Fruit fly (Drosophila melanogaster) whole organism, embryonic: ENCODE measurements around the gene CG7406.
A peak's percentile ranks its signal among the peaks of the same experiment; 100 is the strongest.

Experiments
- Abd-B ChIP-seq: fragments of 200-800 bp; sonication (Bioruptor generic); optimal IDR thresholded peaks from 2 replicates; lab custom pipeline; 2018; ENCODE audit warnings: missing biosample characterization, mild to moderate bottlenecking, missing genetic modification characterization, moderate library complexity
- CG1024 ChIP-seq: fragments of 200-800 bp; sonication (Bioruptor generic); IDR thresholded peaks from 2 replicates; pipeline ENCODE4 v1.3.6; 2022; ENCODE audit warnings: missing biosample characterization, missing genetic modification characterization
- CG10462 ChIP-seq: fragments of 200-800 bp; sonication (Bioruptor generic); optimal IDR thresholded peaks from 2 replicates; lab custom pipeline; 2016; ENCODE audit warnings: missing biosample characterization, missing genetic modification characterization
- CG12104 ChIP-seq: fragments of 200-800 bp; sonication (Bioruptor generic); optimal IDR thresholded peaks from 3 replicates; lab custom pipeline; 2016; ENCODE audit warnings: missing biosample characterization, missing genetic modification characterization
- CG13894 ChIP-seq: fragments of 200-800 bp; sonication (Bioruptor generic); optimal IDR thresholded peaks from 3 replicates; lab custom pipeline; 2018; ENCODE audit warnings: missing biosample characterization, mild to moderate bottlenecking, missing genetic modification characterization, moderate library complexity
- CG17612 ChIP-seq: fragments of 200-800 bp; sonication (Bioruptor generic); IDR thresholded peaks from 2 replicates; pipeline ENCODE4 v1.3.6; 2022; ENCODE audit warnings: missing biosample characterization, missing genetic modification characterization
- CG17802 ChIP-seq: fragments of 200-800 bp; sonication (Bioruptor generic); optimal IDR thresholded peaks from 2 replicates; lab custom pipeline; 2018; ENCODE audit warnings: missing biosample characterization, mild to moderate bottlenecking, missing genetic modification characterization, moderate library complexity
- CG1792 ChIP-seq: fragments of 200-800 bp; sonication (Bioruptor generic); optimal IDR thresholded peaks from 2 replicates; lab custom pipeline; 2016; ENCODE audit warnings: missing biosample characterization, missing genetic modification characterization
- CG18619 ChIP-seq: fragments of 200-800 bp; sonication (Bioruptor generic); optimal IDR thresholded peaks from 3 replicates; lab custom pipeline; 2017; ENCODE audit warnings: missing biosample characterization, mild to moderate bottlenecking, missing genetic modification characterization
- CG2199 ChIP-seq: fragments of 200-800 bp; sonication (Bioruptor generic); IDR thresholded peaks from 3 replicates; pipeline ENCODE4 v1.3.6; 2022; ENCODE audit warnings: missing biosample characterization, missing genetic modification characterization
- CG32767 ChIP-seq: fragments of 200-800 bp; sonication (Bioruptor generic); IDR thresholded peaks from 2 replicates; pipeline ENCODE4 v1.3.6; 2022; ENCODE audit warnings: missing biosample characterization, missing genetic modification characterization
- CG4730 ChIP-seq: fragments of 200-800 bp; sonication (Bioruptor generic); IDR thresholded peaks from 2 replicates; pipeline ENCODE4 v1.3.6; 2022; ENCODE audit warnings: missing biosample characterization, missing genetic modification characterization
- CG6654 ChIP-seq: fragments of 200-800 bp; sonication (Bioruptor generic); optimal IDR thresholded peaks from 2 replicates; lab custom pipeline; 2017; ENCODE audit warnings: missing biosample characterization, mild to moderate bottlenecking, missing genetic modification characterization
- CG8388 ChIP-seq: fragments of 200-800 bp; sonication (Bioruptor generic); optimal IDR thresholded peaks from 2 replicates; lab custom pipeline; 2019; ENCODE audit warnings: missing biosample characterization, mild to moderate bottlenecking, missing genetic modification characterization, moderate library complexity
- CG8478 ChIP-seq: fragments of >200 bp; optimal IDR thresholded peaks from 2 replicates; lab custom pipeline; 2018
- CG8924 ChIP-seq: fragments of 200-800 bp; optimal IDR thresholded peaks from 3 replicates; lab custom pipeline; 2019; ENCODE audit warnings: missing biosample characterization, mild to moderate bottlenecking, missing genetic modification characterization, moderate library complexity
- CTCF ChIP-seq: fragments of 200-800 bp; sonication (Bioruptor generic); optimal IDR thresholded peaks from 2 replicates; lab custom pipeline; 2017; ENCODE audit warnings: missing biosample characterization, mild to moderate bottlenecking, missing genetic modification characterization, moderate library complexity
- D19A ChIP-seq: fragments of 200-800 bp; optimal IDR thresholded peaks from 3 replicates; lab custom pipeline; 2019; ENCODE audit warnings: missing biosample characterization, mild to moderate bottlenecking, missing genetic modification characterization, moderate library complexity
- Dip3 ChIP-seq: fragments of 200-800 bp; sonication (Bioruptor generic); optimal IDR thresholded peaks from 3 replicates; lab custom pipeline; 2016; ENCODE audit warnings: missing biosample characterization, missing genetic modification characterization
- Doc2 ChIP-seq: fragments of 200-800 bp; sonication (Bioruptor generic); IDR thresholded peaks from 2 replicates; pipeline ENCODE4 v1.3.6; 2022; ENCODE audit warnings: missing biosample characterization, missing genetic modification characterization
- ERR ChIP-seq: fragments of 200-800 bp; sonication (Bioruptor generic); optimal IDR thresholded peaks from 2 replicates; lab custom pipeline; 2016; ENCODE audit warnings: missing biosample characterization, missing genetic modification characterization
- Ets65A ChIP-seq: fragments of 200-800 bp; sonication (Bioruptor generic); peaks from one replicate; lab custom pipeline; 2016; ENCODE audit warnings: missing biosample characterization, missing genetic modification characterization
- HLH54F ChIP-seq: fragments of 200-800 bp; sonication (Bioruptor generic); optimal IDR thresholded peaks from 3 replicates; lab custom pipeline; 2016; ENCODE audit warnings: missing biosample characterization, missing genetic modification characterization
- Lpt ChIP-seq: fragments of >200 bp; optimal IDR thresholded peaks from 2 replicates; lab custom pipeline; 2018; ENCODE audit warnings: missing biosample characterization, missing genetic modification characterization
- Rx ChIP-seq: fragments of 200-800 bp; sonication (Bioruptor generic); IDR thresholded peaks from 2 replicates; pipeline ENCODE4 v1.3.6; 2022; ENCODE audit warnings: missing biosample characterization, missing genetic modification characterization
- cg ChIP-seq: fragments of 200-800 bp; sonication (Bioruptor generic); optimal IDR thresholded peaks from 3 replicates; lab custom pipeline; 2019; ENCODE audit warnings: missing biosample characterization, mild to moderate bottlenecking, missing genetic modification characterization, moderate library complexity
- ci ChIP-seq: fragments of 200-800 bp; sonication (Bioruptor generic); IDR thresholded peaks from 3 replicates; pipeline ENCODE4 v1.3.6; 2022; ENCODE audit warnings: missing biosample characterization, missing genetic modification characterization
- da ChIP-seq: fragments of 200-800 bp; sonication (Bioruptor generic); optimal IDR thresholded peaks from 2 replicates; lab custom pipeline; 2016; ENCODE audit warnings: missing biosample characterization, missing genetic modification characterization
- dan ChIP-seq: fragments of 200-800 bp; sonication (Bioruptor generic); IDR thresholded peaks from 2 replicates; pipeline ENCODE4 v1.3.6; 2022; ENCODE audit warnings: missing biosample characterization, missing genetic modification characterization
- esg ChIP-seq: fragments of 200-800 bp; sonication (Bioruptor generic); conservative IDR thresholded peaks from 2 replicates; pipeline ENCODE4 v1.3.6; 2022; ENCODE audit warnings: missing biosample characterization, missing genetic modification characterization
- ewg ChIP-seq: fragments of 200-800 bp; sonication (Bioruptor generic); optimal IDR thresholded peaks from 3 replicates; lab custom pipeline; 2017; ENCODE audit warnings: mild to moderate bottlenecking, missing biosample characterization, missing genetic modification reagents, missing genetic modification characterization
- fu2 ChIP-seq: fragments of 200-800 bp; sonication (Bioruptor generic); optimal IDR thresholded peaks from 2 replicates; lab custom pipeline; 2016; ENCODE audit warnings: missing biosample characterization, missing genetic modification characterization
- gce ChIP-seq: fragments of 200-800 bp; sonication (Bioruptor generic); IDR thresholded peaks from 3 replicates; pipeline ENCODE4 v1.3.6; 2022; ENCODE audit warnings: missing biosample characterization, missing genetic modification characterization
- gcm ChIP-seq: fragments of 200-800 bp; sonication (Bioruptor generic); optimal IDR thresholded peaks from 2 replicates; lab custom pipeline; 2019; ENCODE audit warnings: missing biosample characterization, mild to moderate bottlenecking, missing genetic modification characterization, moderate library complexity
- hkb ChIP-seq, 2 experiments: fragments of 200-800 bp in 1 of 2; fragments of >200 bp in 1 of 2; sonication (Bioruptor generic) in 1 of 2; IDR thresholded peaks in 1 of 2; optimal IDR thresholded peaks in 1 of 2; 2 replicates each; pipeline versions ENCODE4 v1.3.6 to Lab custom; 2017 to 2022; ENCODE audit warnings: missing biosample characterization in 1 of 2, missing genetic modification characterization in 1 of 2
- hth ChIP-seq: fragments of >200 bp; optimal IDR thresholded peaks from 2 replicates; lab custom pipeline; 2017; ENCODE audit warnings: inconsistent platforms
- kni ChIP-seq: fragments of 200-800 bp; sonication (Bioruptor generic); optimal IDR thresholded peaks from 3 replicates; lab custom pipeline; 2017; ENCODE audit warnings: mild to moderate bottlenecking, missing biosample characterization, missing genetic modification reagents, missing genetic modification characterization
- phol ChIP-seq: fragments of 200-800 bp; sonication (Bioruptor generic); optimal IDR thresholded peaks from 3 replicates; lab custom pipeline; 2018; ENCODE audit warnings: missing biosample characterization, mild to moderate bottlenecking, missing genetic modification characterization, moderate library complexity
- row ChIP-seq: fragments of 200-800 bp; sonication (Bioruptor generic); IDR thresholded peaks from 3 replicates; pipeline ENCODE4 v1.3.6; 2022; ENCODE audit warnings: missing biosample characterization, missing genetic modification characterization
- schlank ChIP-seq: fragments of 200-800 bp; sonication (Bioruptor generic); optimal IDR thresholded peaks from 2 replicates; lab custom pipeline; 2018; ENCODE audit warnings: missing biosample characterization, mild to moderate bottlenecking, missing genetic modification characterization
- sd ChIP-seq: fragments of 200-800 bp; sonication (Bioruptor generic); optimal IDR thresholded peaks from 3 replicates; lab custom pipeline; 2018; ENCODE audit warnings: missing biosample characterization, mild to moderate bottlenecking, missing genetic modification characterization, moderate library complexity
- sens ChIP-seq: fragments of 200-800 bp; sonication (Bioruptor generic); peaks from one replicate; lab custom pipeline; 2016; ENCODE audit warnings: missing biosample characterization, missing genetic modification characterization
- seq ChIP-seq: fragments of 200-800 bp; sonication (Bioruptor generic); IDR thresholded peaks from 2 replicates; pipeline ENCODE4 v1.3.6; 2022; ENCODE audit warnings: missing biosample characterization, missing genetic modification characterization

CG7406 gene

DNA sequence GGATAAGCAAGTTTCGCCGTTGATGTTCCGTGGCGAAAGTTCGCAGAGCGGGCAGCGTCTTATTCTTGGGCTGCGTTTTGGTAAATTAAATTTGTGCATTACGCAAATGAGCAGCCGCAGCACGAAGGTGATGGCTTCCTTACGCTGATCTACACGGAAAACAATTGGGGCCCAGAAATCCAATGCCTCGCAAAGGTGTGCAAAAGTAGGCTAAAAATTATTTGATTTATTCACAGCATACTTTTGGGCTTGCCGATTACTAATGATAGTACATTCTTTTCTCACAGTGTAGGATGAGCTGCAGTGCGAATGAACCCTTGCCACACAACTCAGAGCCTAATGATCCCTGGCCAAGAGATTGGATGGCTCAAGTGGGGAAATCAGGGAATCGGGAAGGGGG lies 37.3 kb upstream of the CG7406 start (continued):
- TF ChIP-seq schlank (no peak), hkb (optimal IDR thresholded peaks at IDR 0.05; lab: Kevin White, UChicago) (no peak), hkb (GFP tag; IDR thresholded peaks at IDR 0.05; lab: Robert Waterston, UW) (no peak), Doc2 (no peak), gcm (GFP tag; lab: Kevin White, UChicago) (no peak), Abd-B (GFP tag; lab: Kevin White, UChicago) (no peak), CG18619 (no peak), row (GFP tag; lab: Robert Waterston, UW) (0 out of 3 replicates have a peak, but pooled peaks have one; percentile 9), Rx (GFP tag; lab: Robert Waterston, UW) (0 out of 2 replicates have a peak, but pooled peaks have one; percentile 7), ewg (GFP tag; lab: Kevin White, UChicago) (no peak), CG1792 (no peak), ci (no peak), CG8478 (no peak), hth (lab: Kevin White, UChicago) (no peak), kni (GFP tag; lab: Kevin White, UChicago) (no peak), dan (no peak), CG17802 (tag; lab: Kevin White, UChicago) (no peak), CG13894 (tag; lab: Kevin White, UChicago) (no peak), CG17612 (GFP tag; lab: Robert Waterston, UW) (peak; percentile 77), da (GFP tag; lab: Kevin White, UChicago) (no peak)
- TF ChIP-seq, all 482 proteins: peak for 8

DNA sequence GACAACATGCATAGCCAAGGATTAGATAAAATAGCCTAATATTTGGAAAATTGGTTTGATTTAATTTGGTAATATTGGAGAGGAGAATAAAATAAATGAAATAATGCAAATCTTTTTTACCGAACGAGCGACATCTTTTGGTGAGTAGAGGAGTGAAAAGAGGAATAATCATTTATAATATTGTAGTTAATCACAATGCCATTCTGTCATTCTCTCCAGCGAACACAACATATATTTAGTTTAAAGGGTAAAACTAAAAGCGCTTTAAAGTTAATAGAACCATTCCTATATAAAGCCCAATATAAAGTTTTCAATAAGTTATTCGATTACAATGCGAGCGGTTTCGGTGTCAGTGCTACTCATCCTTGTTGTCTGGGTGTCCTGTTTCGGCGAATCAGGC lies 27.4 kb upstream of the CG7406 start, which contains the start of gene Diedel3:
TSS of gene Diedel3 (plus strand) at position 301 of the 400 bp plus-strand sequence.
- TF ChIP-seq sens (GFP tag; lab: Kevin White, UChicago) (peak; percentile 11), Dip3 (no peak), D19A (tag; lab: Kevin White, UChicago) (no peak), seq (GFP tag; lab: Robert Waterston, UW) (no peak), sd (no peak), CTCF (GFP tag; lab: Kevin White, UChicago) (peak; percentile 55)

DNA sequence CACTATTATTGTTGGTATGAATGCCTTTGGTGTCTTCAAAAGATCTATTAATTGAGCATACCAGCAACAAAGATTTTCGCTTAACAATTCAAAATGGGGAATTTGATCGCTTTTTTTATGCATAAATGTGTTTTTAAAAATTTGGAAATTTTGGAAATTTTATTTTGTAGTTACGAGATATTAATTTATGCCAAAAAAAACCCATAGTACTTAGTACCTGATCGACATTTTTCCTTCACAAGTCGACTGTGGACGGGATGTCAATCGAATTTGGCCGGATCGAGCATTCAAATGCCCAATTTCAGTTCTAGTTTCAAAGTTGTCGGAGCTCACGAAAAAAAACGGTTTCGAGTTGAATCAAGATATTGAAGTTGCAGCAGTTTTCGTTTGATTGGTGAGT lies 20.9 kb upstream of the CG7406 start, which contains the start of gene CG14190:
TSS of gene CG14190 (plus strand) at position 301 of the 400 bp plus-strand sequence.
- no peak for TF ChIP-seq HLH54F (GFP tag; lab: Kevin White, UChicago)
- TF ChIP-seq CG6654 (GFP tag; lab: Kevin White, UChicago): no peak
- TF ChIP-seq CG8924 (tag; lab: Kevin White, UChicago): no peak
- TF ChIP-seq gce (GFP tag; lab: Robert Waterston, UW): no peak

DNA sequence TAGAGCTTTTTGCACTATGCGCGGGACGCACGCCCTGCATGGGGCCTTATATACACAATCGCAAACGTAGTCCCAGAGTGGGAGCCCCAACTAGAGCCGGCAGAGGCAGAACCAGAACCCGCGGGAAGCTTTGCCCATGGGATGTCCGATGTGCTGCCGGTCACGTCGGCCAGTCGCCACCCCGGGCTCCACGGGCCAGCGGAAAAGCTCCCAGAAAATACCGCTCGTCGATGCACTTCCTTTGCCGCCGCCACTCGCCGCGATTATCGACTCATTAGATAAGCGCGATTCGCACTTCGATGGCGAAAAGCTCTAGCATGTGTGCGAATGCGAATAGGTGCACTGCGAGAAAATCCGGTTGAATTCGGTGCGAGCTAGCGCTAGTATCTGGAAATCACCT lies 8.6 kb upstream of the CG7406 start, which contains the start of gene CG34330:
TSS of gene CG34330 (minus strand) at position 101 of the 400 bp plus-strand sequence.
- TF ChIP-seq Ets65A: peak; percentile 55
- TF ChIP-seq CG1024 (GFP tag; lab: Robert Waterston, UW): no peak
- TF ChIP-seq, all 482 proteins: peak for 1

DNA sequence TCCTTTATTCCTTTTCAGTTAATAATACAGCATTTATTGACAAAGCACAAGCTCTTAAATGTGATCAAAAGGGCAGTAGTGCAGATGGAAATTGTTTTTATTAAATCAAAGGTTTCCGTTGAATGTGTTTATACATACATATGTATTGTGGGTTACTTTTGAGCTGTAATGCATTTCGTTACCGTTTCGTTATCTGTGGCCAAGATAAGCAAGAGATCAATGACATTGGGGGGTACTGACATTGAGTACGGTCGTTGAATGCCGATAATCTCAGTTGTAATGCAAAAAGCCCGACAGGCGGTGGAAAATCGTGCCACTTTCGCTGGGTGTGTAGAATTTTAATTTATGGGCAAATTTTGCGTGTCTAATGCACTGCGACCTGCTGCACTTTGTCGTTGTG lies 4.6 kb upstream of the CG7406 start:
- no peak for TF ChIP-seq CG32767 (GFP tag; lab: Robert Waterston, UW)
- TF ChIP-seq CG2199 (GFP tag; lab: Robert Waterston, UW): no peak
- no peak for TF ChIP-seq CG12104 (GFP tag; lab: Kevin White, UChicago)
- no peak for TF ChIP-seq Lpt (GFP tag; lab: Kevin White, UChicago)
- TF ChIP-seq Ets65A: no peak
- TF ChIP-seq CG10462 (GFP tag; lab: Kevin White, UChicago): no peak
- no peak for TF ChIP-seq CG4730 (GFP tag; lab: Robert Waterston, UW)
- no peak for TF ChIP-seq esg (GFP tag; lab: Robert Waterston, UW)
- no peak for TF ChIP-seq CG8388
- TF ChIP-seq phol (tag; lab: Kevin White, UChicago): no peak
- no peak for TF ChIP-seq fu2
- no peak for TF ChIP-seq cg
- TF ChIP-seq ERR (GFP tag; lab: Kevin White, UChicago): no peak
